Worm (Caenorhabditis elegans): ENCODE measurements around the gene clec-230.

clec-230 gene

DNA sequence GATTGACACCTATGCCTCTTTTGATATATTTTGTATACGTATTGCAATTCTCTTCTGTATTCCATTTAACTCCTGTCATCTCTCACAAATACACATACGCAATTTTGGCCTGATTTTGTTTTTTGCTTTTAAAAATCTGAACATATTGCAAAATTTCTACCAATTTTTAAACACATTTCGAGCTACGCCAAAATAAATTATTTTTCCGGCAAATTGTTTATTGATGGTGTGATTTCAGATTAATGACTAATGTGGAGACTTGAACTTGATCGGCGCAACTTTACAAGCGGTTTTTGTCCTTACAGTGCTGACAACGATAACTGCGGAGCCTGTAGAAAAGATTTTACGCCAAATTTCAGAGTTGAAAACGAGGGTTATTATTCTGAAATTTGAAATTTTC lies 48.2 kb upstream of the clec-230 start (continued):
- TF ChIP-seq ceh-91 (GFP tag; IDR thresholded peaks at IDR 0.05) (no peak), repo-1 (tag; optimal IDR thresholded peaks at IDR 0.05) (no peak), hlh-12 (tag; optimal IDR thresholded peaks at IDR 0.05) (no peak), F49E8.2 (tag; optimal IDR thresholded peaks at IDR 0.05; ENCODE audit: insufficient read depth) (peak; percentile 38), zim-3 (tag; optimal IDR thresholded peaks at IDR 0.05) (no peak), attf-3 (GFP tag; conservative IDR thresholded peaks at IDR 0.05) (no peak)

DNA sequence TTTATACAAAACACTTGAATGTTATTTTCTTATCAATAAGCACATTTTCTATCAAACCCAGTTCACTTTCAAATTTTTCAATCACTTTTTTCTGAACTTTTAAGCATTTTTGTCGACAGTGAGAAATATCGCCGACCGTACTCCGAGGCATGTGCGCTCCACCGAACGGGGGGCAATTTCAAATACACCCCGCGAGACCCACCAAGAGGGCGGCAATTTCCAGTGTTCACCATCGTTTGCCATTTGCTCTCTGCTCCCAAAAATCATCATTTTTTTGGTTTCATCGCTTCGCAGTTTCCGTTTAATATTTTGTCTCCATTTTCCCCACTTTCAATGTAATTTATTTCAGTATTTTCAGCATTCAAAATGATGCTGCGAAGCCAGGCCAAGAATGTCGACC lies 46.4 kb upstream of the clec-230 start, which contains the start of gene cyb-3:
Gene cyb-3, plus strand, starts transcription at position 350 of the 400 bp plus-strand sequence.
- peak; percentile 92 for TF ChIP-seq madf-8 (GFP tag; conservative IDR thresholded peaks at IDR 0.05)
- peak; percentile 82 for TF ChIP-seq xnd-1 (tag; optimal IDR thresholded peaks at IDR 0.05)
- TF ChIP-seq hsf-1 (GFP tag; IDR thresholded peaks at IDR 0.05), result peak; percentile 86
- TF ChIP-seq nhr-179 (tag; optimal IDR thresholded peaks at IDR 0.05), result no peak
- no peak for TF ChIP-seq lir-1 (GFP tag; conservative IDR thresholded peaks at IDR 0.05)
- TF ChIP-seq die-1 (tag; optimal IDR thresholded peaks at IDR 0.05), result no peak
- TF ChIP-seq mel-28 (tag; optimal IDR thresholded peaks at IDR 0.05; ENCODE audit: borderline replicate concordance), result no peak
- no peak for TF ChIP-seq nfya-1 (tag; optimal IDR thresholded peaks at IDR 0.05; ENCODE audit: borderline replicate concordance, insufficient read depth)
- TF ChIP-seq egrh-3 (GFP tag; IDR thresholded peaks at IDR 0.05), result no peak
- no peak for TF ChIP-seq ets-4 (GFP tag; optimal IDR thresholded peaks at IDR 0.05)
- TF ChIP-seq ceh-27 (GFP tag; optimal IDR thresholded peaks at IDR 0.05), result no peak
- TF ChIP-seq F39B2.1 (GFP tag; IDR thresholded peaks at IDR 0.05), result no peak
- no peak for TF ChIP-seq fkh-3 (tag; optimal IDR thresholded peaks at IDR 0.05)
- TF ChIP-seq bed-1 (GFP tag; IDR thresholded peaks at IDR 0.05), result no peak
- TF ChIP-seq ceh-100 (GFP tag; IDR thresholded peaks at IDR 0.05), result no peak
- no peak for TF ChIP-seq akir-1 (GFP tag; optimal IDR thresholded peaks at IDR 0.05)
- no peak for TF ChIP-seq nhr-27 (tag; optimal IDR thresholded peaks at IDR 0.05)
- no peak for TF ChIP-seq rec-8 (tag; optimal IDR thresholded peaks at IDR 0.05)
- TF ChIP-seq let-607 (tag; optimal IDR thresholded peaks at IDR 0.05), result no peak
- TF ChIP-seq repo-1 (tag; optimal IDR thresholded peaks at IDR 0.05), result no peak
- TF ChIP-seq tlf-1 (GFP tag; optimal IDR thresholded peaks at IDR 0.05), result peak; percentile 48
- peak; percentile 84 for TF ChIP-seq mcd-1 (GFP tag; IDR thresholded peaks at IDR 0.05)
- TF ChIP-seq F33H1.4 (GFP tag; IDR thresholded peaks at IDR 0.05), result peak; percentile 71
- TF ChIP-seq ztf-22 (GFP tag; optimal IDR thresholded peaks at IDR 0.05), result no peak
- no peak for TF ChIP-seq K12H6.12 (tag; optimal IDR thresholded peaks at IDR 0.05)
- no peak for TF ChIP-seq F10E7.11 (tag; optimal IDR thresholded peaks at IDR 0.05)
- TF ChIP-seq ceh-40 (GFP tag; IDR thresholded peaks at IDR 0.05), result no peak
- no peak for TF ChIP-seq ceh-58 (GFP tag; IDR thresholded peaks at IDR 0.05)
- peak; percentile 18 for TF ChIP-seq B0261.1 (tag; optimal IDR thresholded peaks at IDR 0.05)
- no peak for TF ChIP-seq cebp-2 (GFP tag; IDR thresholded peaks at IDR 0.05)
- no peak for TF ChIP-seq Y56A3A.18 (GFP tag; IDR thresholded peaks at IDR 0.05)
- no peak for TF ChIP-seq nfyb-1 (GFP tag; IDR thresholded peaks at IDR 0.05)
- TF ChIP-seq attf-5 (GFP tag; optimal IDR thresholded peaks at IDR 0.05), result no peak
- no peak for TF ChIP-seq C17E4.6 (GFP tag; IDR thresholded peaks at IDR 0.05)
- TF ChIP-seq gei-17 (GFP tag; optimal IDR thresholded peaks at IDR 0.05), result no peak
- no peak for TF ChIP-seq unc-62 (GFP tag; optimal IDR thresholded peaks at IDR 0.05)
- TF ChIP-seq T07F8.4 (tag; optimal IDR thresholded peaks at IDR 0.05), result no peak
- no peak for TF ChIP-seq atf-7 (tag; optimal IDR thresholded peaks at IDR 0.05)
- no peak for TF ChIP-seq ZK185.1 (tag; optimal IDR thresholded peaks at IDR 0.05; ENCODE audit: poor library complexity, severe bottlenecking)
- peak; percentile 80 for TF ChIP-seq B0019.2 (GFP tag; conservative IDR thresholded peaks at IDR 0.05)
- TF ChIP-seq mxl-1 (tag; optimal IDR thresholded peaks at IDR 0.05), result no peak
- TF ChIP-seq lin-54 (GFP tag; optimal IDR thresholded peaks at IDR 0.05), result peak; percentile 75
- no peak for TF ChIP-seq him-1 (tag; optimal IDR thresholded peaks at IDR 0.05)

Data from whole organism, young adult.